Fruit fly (Drosophila melanogaster) whole organism, prepupa: ENCODE measurements around the gene alpha-Est2.

ENCODE experiments used
- Blimp-1 ChIP-seq: fragments of 200-800 bp; sonication (Bioruptor generic); optimal IDR thresholded peaks from 3 replicates; lab custom pipeline; 2017; ENCODE audit warnings: missing biosample characterization, missing genetic modification characterization, mild to moderate bottlenecking, moderate library complexity, missing genetic modification reagents
- CG11902 ChIP-seq: fragments of 200-800 bp; sonication (Bioruptor generic); optimal IDR thresholded peaks from 3 replicates; lab custom pipeline; 2016; ENCODE audit warnings: missing biosample characterization, missing genetic modification characterization
- CG16779 ChIP-seq: fragments of 200-800 bp; sonication (Bioruptor generic); optimal IDR thresholded peaks from 3 replicates; lab custom pipeline; 2017; ENCODE audit warnings: missing biosample characterization, mild to moderate bottlenecking, missing genetic modification characterization
- CG6808 ChIP-seq: fragments of 200-800 bp; sonication (Bioruptor generic); optimal IDR thresholded peaks from 3 replicates; lab custom pipeline; 2017; ENCODE audit warnings: missing biosample characterization, missing genetic modification characterization, mild to moderate bottlenecking, moderate library complexity, missing genetic modification reagents
- Eip75B ChIP-seq: fragments of 200-800 bp; sonication (Bioruptor generic); optimal IDR thresholded peaks from 3 replicates; lab custom pipeline; 2016; ENCODE audit warnings: missing biosample characterization, missing genetic modification characterization
- Ets96B ChIP-seq: fragments of 200-800 bp; optimal IDR thresholded peaks from 2 replicates; lab custom pipeline; 2019; ENCODE audit warnings: missing biosample characterization, mild to moderate bottlenecking, missing genetic modification characterization, moderate library complexity
- Gug ChIP-seq: fragments of 200-800 bp; sonication (Bioruptor generic); IDR thresholded peaks from 2 replicates; pipeline ENCODE4 v1.3.6; 2022; ENCODE audit warnings: missing biosample characterization, missing genetic modification characterization
- Hr38 ChIP-seq: sonication (Bioruptor generic); optimal IDR thresholded peaks from 2 replicates; lab custom pipeline; 2016; ENCODE audit warnings: missing biosample characterization, missing genetic modification characterization
- Sox102F ChIP-seq: fragments of 200-800 bp; sonication (Bioruptor generic); optimal IDR thresholded peaks from 2 replicates; lab custom pipeline; 2016; ENCODE audit warnings: missing biosample characterization, mild to moderate bottlenecking, missing genetic modification characterization
- esn ChIP-seq: fragments of 200-800 bp; sonication (Bioruptor generic); optimal IDR thresholded peaks from 2 replicates; lab custom pipeline; 2016; ENCODE audit warnings: missing biosample characterization, mild to moderate bottlenecking, missing genetic modification characterization, moderate library complexity
- fd59A ChIP-seq: fragments of 200-800 bp; sonication (Bioruptor generic); optimal IDR thresholded peaks from 2 replicates; lab custom pipeline; 2017; ENCODE audit warnings: missing biosample characterization, mild to moderate bottlenecking, missing genetic modification characterization, missing genetic modification reagents
- topi ChIP-seq: fragments of 200-800 bp; sonication (Bioruptor generic); optimal IDR thresholded peaks from 3 replicates; lab custom pipeline; 2016; ENCODE audit warnings: missing biosample characterization, missing genetic modification characterization
- vri ChIP-seq: fragments of 200-800 bp; sonication (Bioruptor generic); optimal IDR thresholded peaks from 3 replicates; lab custom pipeline; 2016; ENCODE audit warnings: missing biosample characterization, mild to moderate bottlenecking, missing genetic modification characterization

DNA sequence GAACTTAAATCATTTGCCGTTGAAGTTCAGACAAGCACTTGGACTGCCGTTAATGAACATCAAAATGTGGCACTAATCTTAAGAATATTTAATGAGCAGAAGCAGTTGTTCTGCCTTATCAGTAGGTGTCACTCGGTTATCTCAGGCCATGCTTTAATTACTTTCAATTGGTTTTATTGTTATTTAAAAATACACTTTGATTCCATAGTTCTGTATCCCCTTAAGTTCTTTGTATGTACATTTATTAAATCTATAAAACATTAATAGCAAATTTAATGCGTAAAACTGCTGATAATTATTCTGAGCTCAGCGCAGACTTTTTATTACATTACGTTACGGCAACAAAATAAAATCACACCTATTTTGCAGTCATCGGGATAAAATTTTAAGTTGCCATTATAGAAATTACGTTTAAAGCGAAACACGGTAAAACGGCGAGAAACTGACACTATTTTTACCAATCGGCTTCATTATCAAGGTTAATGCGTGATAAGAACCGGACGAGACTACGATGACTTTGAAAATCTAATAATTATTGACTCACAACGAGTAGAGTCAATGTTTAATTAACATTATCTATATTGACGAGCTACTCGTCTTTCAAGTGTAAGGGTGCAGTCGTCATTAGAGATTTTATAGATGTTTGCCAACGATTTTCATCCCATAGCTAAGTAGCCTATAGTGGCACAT is 19.2 kb upstream of the alpha-Est2 start:
- TF ChIP-seq Eip75B (GFP tag; lab: Kevin White, UChicago) (no peak), Hr38 (GFP tag; lab: Kevin White, UChicago) (no peak), vri (GFP tag; lab: Kevin White, UChicago) (no peak), Gug (GFP tag; lab: Robert Waterston, UW) (no peak), fd59A (GFP tag; lab: Kevin White, UChicago) (no peak), esn (GFP tag; lab: Kevin White, UChicago) (no peak), Sox102F (GFP tag; lab: Kevin White, UChicago) (no peak), topi (GFP tag; lab: Kevin White, UChicago) (no peak), CG6808 (GFP tag; lab: Kevin White, UChicago) (no peak), Blimp-1 (GFP tag; lab: Kevin White, UChicago) (no peak), CG16779 (tag; lab: Kevin White, UChicago) (no peak), CG11902 (GFP tag; lab: Kevin White, UChicago) (no peak), Ets96B (no peak)
